Worm (Caenorhabditis elegans) whole organism, midembryonic: ENCODE measurements around the gene C30G12.6.

Experiments used
- T22C8.4 ChIP-seq: fragments of 200-800 bp; sonication (Bioruptor generic); IDR thresholded peaks from 2 replicates; pipeline ENCODE4 v1.3.6; 2022; ENCODE audit warnings: missing genetic modification characterization, missing compliant biosample characterization
- cog-1 ChIP-seq: sonication (generic microtip); optimal IDR thresholded peaks from 2 replicates; lab custom pipeline; 2016; ENCODE audit warnings: missing genetic modification characterization, missing compliant biosample characterization

ce11 chrII:7245576-7245975 lies 50.2 kb downstream of the C30G12.6 start, which contains the start of gene skpo-3:
- TF ChIP-seq cog-1 (no peak), T22C8.4 (no peak)
